Worm (Caenorhabditis elegans): Measurements from ENCODE around the gene C33A12.19.

ce11 chrIV:9511640-9512039 is 5.2 kb upstream of the C33A12.19 start:
- TF ChIP-seq med-1 (GFP tag; optimal IDR thresholded peaks at IDR 0.05; ENCODE audit: insufficient read depth), result no peak
- TF ChIP-seq tab-1 (GFP tag; IDR thresholded peaks at IDR 0.05), result no peak
- TF ChIP-seq flt-1 (GFP tag; IDR thresholded peaks at IDR 0.05), result no peak
- no peak for TF ChIP-seq ztf-29 (GFP tag; IDR thresholded peaks at IDR 0.05)
- no peak for TF ChIP-seq klf-2 (GFP tag; conservative IDR thresholded peaks at IDR 0.05)
- no peak for TF ChIP-seq ref-1 (GFP tag; conservative IDR thresholded peaks at IDR 0.05)
- no peak for TF ChIP-seq ztf-23 (GFP tag; IDR thresholded peaks at IDR 0.05)
- TF ChIP-seq T22C8.4 (GFP tag; IDR thresholded peaks at IDR 0.05), result no peak
